Fruit fly (Drosophila melanogaster) whole organism, embryonic: Measurements from ENCODE around the gene mRpS7.

Experiments used
- Awh ChIP-seq: fragments of 200-800 bp; sonication (Bioruptor generic); IDR thresholded peaks from 2 replicates; pipeline ENCODE4, ENCODE4 v1.3.6; 2022; ENCODE audit warnings: missing biosample characterization, missing genetic modification characterization
- BtbVII ChIP-seq: fragments of 200-800 bp; sonication (Bioruptor generic); optimal IDR thresholded peaks from 3 replicates; lab custom pipeline; 2017; ENCODE audit warnings: missing biosample characterization, mild to moderate bottlenecking, missing genetic modification characterization
- CG10147 ChIP-seq: fragments of 200-800 bp; sonication (Bioruptor generic); optimal IDR thresholded peaks from 2 replicates; lab custom pipeline; 2019; ENCODE audit warnings: missing biosample characterization, mild to moderate bottlenecking, missing genetic modification characterization, moderate library complexity
- CG11093 ChIP-seq: fragments of 200-800 bp; sonication (Bioruptor generic); IDR thresholded peaks from 3 replicates; pipeline ENCODE4 v1.3.6; 2022; ENCODE audit warnings: missing biosample characterization, missing genetic modification characterization
- CG11398 ChIP-seq: fragments of 200-800 bp; sonication (Bioruptor generic); optimal IDR thresholded peaks from 2 replicates; lab custom pipeline; 2016; ENCODE audit warnings: missing biosample characterization, missing genetic modification characterization
- CG12659 ChIP-seq: fragments of 200-800 bp; sonication (Bioruptor generic); optimal IDR thresholded peaks from 3 replicates; lab custom pipeline; 2017; ENCODE audit warnings: mild to moderate bottlenecking, missing biosample characterization, missing genetic modification reagents, missing genetic modification characterization
- CG14441 ChIP-seq: fragments of 200-800 bp; sonication (Bioruptor generic); IDR thresholded peaks from 2 replicates; pipeline ENCODE4 v1.3.6; 2022; ENCODE audit warnings: missing biosample characterization, missing genetic modification characterization
- CG14710 ChIP-seq: fragments of 200-800 bp; sonication (Bioruptor generic); optimal IDR thresholded peaks from 3 replicates; lab custom pipeline; 2019; ENCODE audit warnings: missing biosample characterization, mild to moderate bottlenecking, missing genetic modification characterization, moderate library complexity
- CG14965 ChIP-seq: fragments of 200-800 bp; sonication (Bioruptor generic); optimal IDR thresholded peaks from 2 replicates; lab custom pipeline; 2016; ENCODE audit warnings: missing biosample characterization, missing genetic modification characterization, borderline replicate concordance
- CG1529 ChIP-seq: fragments of 200-800 bp; sonication (Bioruptor generic); optimal IDR thresholded peaks from 3 replicates; lab custom pipeline; 2018; ENCODE audit warnings: missing biosample characterization, missing genetic modification characterization
- CG1647 ChIP-seq: fragments of 200-800 bp; sonication (Bioruptor generic); optimal IDR thresholded peaks from 3 replicates; lab custom pipeline; 2016; ENCODE audit warnings: missing biosample characterization, missing genetic modification characterization
- CG2199 ChIP-seq: fragments of 200-800 bp; sonication (Bioruptor generic); IDR thresholded peaks from 3 replicates; pipeline ENCODE4 v1.3.6; 2022; ENCODE audit warnings: missing biosample characterization, missing genetic modification characterization
- CG2875 ChIP-seq: fragments of 200-800 bp; sonication (Bioruptor generic); optimal IDR thresholded peaks from 2 replicates; lab custom pipeline; 2017; ENCODE audit warnings: missing biosample characterization, mild to moderate bottlenecking, missing genetic modification characterization, missing genetic modification reagents
- CG30020 ChIP-seq: fragments of 200-800 bp; optimal IDR thresholded peaks from 2 replicates; lab custom pipeline; 2019; ENCODE audit warnings: missing biosample characterization, mild to moderate bottlenecking, missing genetic modification characterization, moderate library complexity
- CG3065 ChIP-seq: fragments of 200-800 bp; sonication (Bioruptor generic); optimal IDR thresholded peaks from 2 replicates; lab custom pipeline; 2016; ENCODE audit warnings: missing biosample characterization, missing genetic modification characterization
- CG34422 ChIP-seq: fragments of 200-800 bp; sonication (Bioruptor generic); IDR thresholded peaks from 3 replicates; pipeline ENCODE4 v1.3.6; 2022; ENCODE audit warnings: missing biosample characterization, missing genetic modification characterization
- CG4282 ChIP-seq: fragments of 200-800 bp; sonication (Bioruptor generic); optimal IDR thresholded peaks from 2 replicates; lab custom pipeline; 2016; ENCODE audit warnings: missing biosample characterization, missing genetic modification characterization
- CG4328 ChIP-seq: fragments of 200-800 bp; sonication (Bioruptor generic); optimal IDR thresholded peaks from 3 replicates; lab custom pipeline; 2017; ENCODE audit warnings: missing biosample characterization, missing genetic modification reagents, missing genetic modification characterization
- CG4820 ChIP-seq: fragments of 200-800 bp; sonication (Bioruptor generic); optimal IDR thresholded peaks from 3 replicates; lab custom pipeline; 2016; ENCODE audit warnings: missing biosample characterization, missing genetic modification characterization
- CG6654 ChIP-seq: fragments of 200-800 bp; sonication (Bioruptor generic); optimal IDR thresholded peaks from 2 replicates; lab custom pipeline; 2017; ENCODE audit warnings: missing biosample characterization, mild to moderate bottlenecking, missing genetic modification characterization
- CG6765 ChIP-seq: fragments of 200-800 bp; sonication (Bioruptor generic); optimal IDR thresholded peaks from 3 replicates; lab custom pipeline; 2017; ENCODE audit warnings: missing biosample characterization, mild to moderate bottlenecking, missing genetic modification characterization
- E2f1 ChIP-seq: fragments of 200-800 bp; sonication (Bioruptor generic); IDR thresholded peaks from 2 replicates; pipeline ENCODE4 v1.3.6; 2022; ENCODE audit warnings: missing biosample characterization, missing genetic modification characterization
- E2f2 ChIP-seq: fragments of 200-800 bp; sonication (Bioruptor generic); IDR thresholded peaks from 2 replicates; pipeline ENCODE4 v1.3.6; 2022; ENCODE audit warnings: missing biosample characterization, missing genetic modification characterization
- Hsf ChIP-seq: fragments of 200-800 bp; sonication (Bioruptor generic); optimal IDR thresholded peaks from 3 replicates; lab custom pipeline; 2016; ENCODE audit warnings: missing biosample characterization, missing genetic modification characterization
- Med ChIP-seq: fragments of 200-800 bp; sonication (Bioruptor generic); peaks from one replicate; lab custom pipeline; 2016; ENCODE audit warnings: missing biosample characterization, missing genetic modification characterization, mild to moderate bottlenecking, inconsistent platforms, moderate library complexity
- Meics ChIP-seq: fragments of 200-800 bp; sonication (Bioruptor generic); optimal IDR thresholded peaks from 2 replicates; lab custom pipeline; 2017; ENCODE audit warnings: missing biosample characterization, mild to moderate bottlenecking, missing genetic modification characterization
- Myb ChIP-seq: fragments of 200-800 bp; sonication (Bioruptor generic); optimal IDR thresholded peaks from 2 replicates; lab custom pipeline; 2016; ENCODE audit warnings: missing biosample characterization, missing genetic modification characterization
- Optix ChIP-seq: fragments of 200-800 bp; sonication (Bioruptor generic); IDR thresholded peaks from 3 replicates; pipeline ENCODE4 v1.3.6; 2022; ENCODE audit warnings: missing biosample characterization, missing genetic modification characterization
- Stat92E ChIP-seq, 3 experiments: fragments of >200 bp in 2 of 3; fragments of 200-800 bp in 1 of 3; sonication (Bioruptor generic) in 1 of 3; optimal IDR thresholded peaks; 2 replicates each; lab custom pipeline; 2017 to 2019; ENCODE audit warnings: missing biosample characterization in 3 of 3, missing genetic modification characterization in 3 of 3, mild to moderate bottlenecking in 1 of 3, moderate library complexity in 1 of 3
- ara ChIP-seq: fragments of 200-800 bp; sonication (Bioruptor generic); IDR thresholded peaks from 2 replicates; pipeline ENCODE4 v1.3.6; 2022; ENCODE audit warnings: missing biosample characterization, missing genetic modification characterization
- az2 ChIP-seq: fragments of 200-800 bp; sonication (Bioruptor generic); optimal IDR thresholded peaks from 3 replicates; lab custom pipeline; 2016; ENCODE audit warnings: missing biosample characterization, missing genetic modification characterization
- bowl ChIP-seq: fragments of 200-800 bp; sonication (Bioruptor generic); IDR thresholded peaks from 2 replicates; pipeline ENCODE4 v1.3.6; 2022; ENCODE audit warnings: missing biosample characterization, missing genetic modification characterization
- corto ChIP-seq: fragments of 200-800 bp; sonication (Bioruptor generic); optimal IDR thresholded peaks from 2 replicates; lab custom pipeline; 2016; ENCODE audit warnings: missing biosample characterization, mild to moderate bottlenecking, missing genetic modification characterization, moderate library complexity
- dm ChIP-seq: fragments of 200-800 bp; sonication (Bioruptor generic); optimal IDR thresholded peaks from 3 replicates; lab custom pipeline; 2016; ENCODE audit warnings: missing biosample characterization, missing genetic modification characterization
- eve ChIP-seq, 2 experiments: fragments of >200 bp; optimal IDR thresholded peaks; 2 replicates each; lab custom pipeline; 2017; ENCODE audit warnings: missing biosample characterization in 2 of 2, missing genetic modification characterization in 2 of 2
- inv ChIP-seq: fragments of 200-800 bp; sonication (Bioruptor generic); IDR thresholded peaks from 2 replicates; pipeline ENCODE4 v1.3.6; 2022; ENCODE audit warnings: missing biosample characterization, missing genetic modification characterization; ENCODE audit not compliant: partially characterized antibody
- jigr1 ChIP-seq: fragments of 200-800 bp; sonication (Bioruptor generic); IDR thresholded peaks from 3 replicates; pipeline ENCODE4 v1.3.6; 2022; ENCODE audit warnings: missing biosample characterization, missing genetic modification characterization
- kay ChIP-seq: fragments of 200-800 bp; sonication (Bioruptor generic); optimal IDR thresholded peaks from 2 replicates; lab custom pipeline; 2016; ENCODE audit warnings: missing biosample characterization, missing genetic modification characterization
- klu ChIP-seq: fragments of 200-800 bp; sonication (Bioruptor generic); IDR thresholded peaks from 2 replicates; pipeline ENCODE4 v1.3.6; 2022; ENCODE audit warnings: missing biosample characterization, missing genetic modification characterization
- luna ChIP-seq: fragments of 200-800 bp; sonication (Bioruptor generic); optimal IDR thresholded peaks from 2 replicates; lab custom pipeline; 2016; ENCODE audit warnings: missing biosample characterization, missing genetic modification characterization
- odd ChIP-seq: fragments of 200-800 bp; sonication (Bioruptor generic); optimal IDR thresholded peaks from 2 replicates; lab custom pipeline; 2017; ENCODE audit warnings: missing biosample characterization, mild to moderate bottlenecking, missing genetic modification characterization
- pb ChIP-seq: fragments of 200-800 bp; sonication (Bioruptor generic); optimal IDR thresholded peaks from 3 replicates; lab custom pipeline; 2016; ENCODE audit warnings: missing biosample characterization, missing genetic modification characterization
- ro ChIP-seq: fragments of 200-800 bp; sonication (Bioruptor generic); IDR thresholded peaks from 2 replicates; pipeline ENCODE4 v1.3.6; 2022; ENCODE audit warnings: missing biosample characterization, missing genetic modification characterization
- sens-2 ChIP-seq: fragments of 200-800 bp; sonication (Bioruptor generic); IDR thresholded peaks from 2 replicates; pipeline ENCODE4 v1.3.6; 2022; ENCODE audit warnings: missing biosample characterization, missing genetic modification characterization
- slp2 ChIP-seq: fragments of 200-800 bp; sonication (Bioruptor generic); optimal IDR thresholded peaks from 2 replicates; lab custom pipeline; 2016; ENCODE audit warnings: missing biosample characterization, missing genetic modification characterization
- sr ChIP-seq: fragments of 200-800 bp; sonication (Bioruptor generic); IDR thresholded peaks from 3 replicates; pipeline ENCODE4 v1.3.6; 2022; ENCODE audit warnings: missing biosample characterization, missing genetic modification characterization
- stwl ChIP-seq: fragments of 200-800 bp; sonication (Bioruptor generic); optimal IDR thresholded peaks from 3 replicates; lab custom pipeline; 2018; ENCODE audit warnings: missing biosample characterization, mild to moderate bottlenecking, missing genetic modification characterization, moderate library complexity
- tin ChIP-seq: fragments of 200-800 bp; sonication (Bioruptor generic); optimal IDR thresholded peaks from 3 replicates; lab custom pipeline; 2016; ENCODE audit warnings: missing biosample characterization, missing genetic modification characterization
- ttk ChIP-seq: fragments of 200-800 bp; sonication (Bioruptor generic); IDR thresholded peaks from 2 replicates; pipeline ENCODE4 v2.1.2; 2022; ENCODE audit warnings: missing biosample characterization, missing genetic modification characterization
- tx ChIP-seq: fragments of 200-800 bp; sonication (Bioruptor generic); optimal IDR thresholded peaks from 2 replicates; lab custom pipeline; 2016; ENCODE audit warnings: missing biosample characterization, missing genetic modification characterization
- zfh1 ChIP-seq: fragments of 200-800 bp; sonication (Bioruptor generic); IDR thresholded peaks from 3 replicates; pipeline ENCODE4 v1.3.6; 2022; ENCODE audit warnings: missing biosample characterization, missing genetic modification characterization

mRpS7 gene

DNA sequence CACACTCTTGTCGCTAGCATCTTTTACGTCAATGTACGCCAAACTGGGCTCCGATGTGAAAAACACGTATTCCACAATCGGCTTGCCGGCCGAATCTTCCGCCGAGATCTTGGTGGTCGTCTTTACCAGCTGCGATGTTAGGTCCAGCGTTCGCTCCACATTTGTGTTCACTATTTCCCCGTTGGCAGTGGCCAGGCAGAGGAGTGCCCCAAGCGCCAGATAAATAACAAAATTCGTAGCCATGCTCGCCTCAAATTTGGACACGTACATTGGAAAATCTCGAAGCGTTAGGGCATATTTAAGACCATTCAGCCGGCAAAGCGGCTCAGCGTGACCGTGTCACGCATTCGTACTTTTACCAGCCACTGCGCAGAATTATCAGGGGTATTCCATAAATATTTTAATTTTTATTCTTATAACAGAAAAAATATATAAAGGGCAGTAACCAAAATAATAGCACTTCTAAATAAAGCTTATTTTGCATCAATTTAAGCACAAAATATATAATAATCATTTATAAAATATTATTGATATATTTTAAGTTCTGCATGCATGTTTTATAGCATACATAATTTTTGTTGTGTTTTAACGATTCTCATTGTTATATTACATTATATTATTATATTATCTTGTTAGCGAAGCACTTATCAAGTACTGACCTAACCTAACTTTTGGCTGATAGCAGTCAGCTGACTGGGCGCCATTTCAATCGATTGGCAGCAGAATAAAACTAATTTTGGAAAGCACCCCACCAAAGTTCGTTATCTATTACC is 10.8 kb upstream of the mRpS7 start, which contains the start of the genes CG33303 and dpr19 (continued):
- TF ChIP-seq tin (peak; percentile 54), sens-2 (GFP tag; lab: Robert Waterston, UW) (no peak), CG1647 (GFP tag; lab: Kevin White, UChicago) (no peak), CG6654 (peak; percentile 16), CG14710 (peak; percentile 90), CG14965 (no peak), CG3065 (GFP tag; lab: Kevin White, UChicago) (no peak), luna (GFP tag; lab: Kevin White, UChicago) (no peak), ro (GFP tag; lab: Robert Waterston, UW) (no peak), ara (GFP tag; lab: Robert Waterston, UW) (peak; percentile 57; the same call in 1 of the 2 replicates), jigr1 (GFP tag; lab: Robert Waterston, UW) (no peak), kay (peak; percentile 4), eve (GFP tag; optimal IDR thresholded peaks at IDR 0.05; lab: Kevin White, UChicago) (no peak), CG2875 (GFP tag; lab: Kevin White, UChicago) (peak; percentile 36), CG11398 (GFP tag; lab: Kevin White, UChicago) (no peak), CG34422 (GFP tag; lab: Robert Waterston, UW) (peak; percentile 87; the same call in 2 of the 3 replicates), corto (GFP tag; lab: Kevin White, UChicago) (no peak), Med (peak; percentile 68), E2f2 (GFP tag; lab: Robert Waterston, UW) (peak; percentile 42), az2 (peak; percentile 54), klu (GFP tag; lab: Robert Waterston, UW) (no peak), CG4820 (GFP tag; lab: Kevin White, UChicago) (peak; percentile 41), Meics (GFP tag; lab: Kevin White, UChicago) (peak; percentile 80), CG4282 (no peak), CG11093 (no peak), Awh (GFP tag; lab: Robert Waterston, UW) (peak; percentile 73), CG12659 (GFP tag; lab: Kevin White, UChicago) (peak; percentile 86), slp2 (GFP tag; lab: Kevin White, UChicago) (no peak), BtbVII (GFP tag; lab: Kevin White, UChicago) (peak; percentile 49), odd (peak; percentile 53), stwl (tag; lab: Kevin White, UChicago) (peak; percentile 45), E2f1 (peak; percentile 60), bowl (GFP tag; lab: Robert Waterston, UW) (no peak), zfh1 (0 out of 3 replicates have a peak, but pooled peaks have one; percentile 31), inv (no peak), Myb (GFP tag; lab: Kevin White, UChicago) (no peak), CG6765 (peak; percentile 50), Stat92E (GFP tag; optimal IDR thresholded peaks at IDR 0.05; lab: Kevin White, UChicago) (no peak), CG14441 (GFP tag; lab: Robert Waterston, UW) (no peak), tx (GFP tag; lab: Kevin White, UChicago) (no peak), ttk (GFP tag; lab: Robert Waterston, UW) (no peak; the same call in 1 of the 2 replicates), dm (GFP tag; lab: Kevin White, UChicago) (no peak), CG1529 (GFP tag; lab: Kevin White, UChicago) (peak; percentile 33), CG10147 (peak; percentile 72), CG30020 (peak; percentile 91), Hsf (GFP tag; lab: Kevin White, UChicago) (no peak), sr (no peak), CG4328 (GFP tag; lab: Kevin White, UChicago) (peak; percentile 74), CG2199 (no peak), pb (GFP tag; lab: Kevin White, UChicago) (no peak), Optix (GFP tag; lab: Robert Waterston, UW) (no peak)
